Worm (Caenorhabditis elegans) whole organism, L4/young adult: ENCODE data around the gene F10C5.3.

Experiments
- W03F9.2 ChIP-seq: fragments of 150-350 bp; optimal IDR thresholded peaks from 2 replicates; lab custom pipeline; 2014; ENCODE audit warnings: missing biosample characterization, missing genetic modification characterization
- dao-5 ChIP-seq: sonication (generic microtip); optimal IDR thresholded peaks from 2 replicates; lab custom pipeline; 2016; ENCODE audit warnings: missing genotype, missing genetic modification characterization, moderate library complexity, missing compliant biosample characterization
- him-1 ChIP-seq: sonication (generic microtip); optimal IDR thresholded peaks from 2 replicates; lab custom pipeline; 2016; ENCODE audit warnings: missing genotype, missing genetic modification reagents, missing genetic modification characterization, missing compliant biosample characterization

- no peak for TF ChIP-seq W03F9.2 (tag; lab: Kevin White, UChicago)
- TF ChIP-seq him-1 (tag; lab: Kevin White, UChicago), result no peak
- no peak for TF ChIP-seq dao-5 (tag; lab: Kevin White, UChicago)
These were observed 43.7 kb upstream of the F10C5.3 start, which contains the start of gene affl-1 for ce11 chrIII:439926-440325.
